Worm (Caenorhabditis elegans): Measurements from ENCODE around the gene srw-19.

DNA sequence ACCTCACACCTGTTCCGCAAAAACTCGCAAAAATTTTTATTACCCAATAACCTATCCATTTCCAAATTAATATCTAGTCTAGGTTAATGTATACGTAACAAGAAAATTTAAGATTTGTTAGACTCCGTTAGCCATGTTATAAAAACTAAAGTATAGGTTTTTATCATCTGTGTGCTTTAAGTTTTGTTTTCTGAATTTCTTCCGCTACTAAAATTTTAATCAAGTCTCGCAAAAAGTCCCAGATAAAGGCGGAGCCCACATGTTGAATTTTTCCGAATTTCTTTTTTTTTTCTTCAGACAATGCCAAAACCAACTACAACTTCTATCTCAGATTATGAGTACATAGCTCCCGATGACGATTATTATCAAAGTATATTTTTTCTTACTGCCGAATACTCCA lies 49.0 kb downstream of the srw-19 start, which contains the start of gene srw-13:
- TF ChIP-seq unc-62 (GFP tag; optimal IDR thresholded peaks at IDR 0.05) (no peak), snpc-4 (tag; optimal IDR thresholded peaks at IDR 0.05) (no peak), nhr-12 (tag; optimal IDR thresholded peaks at IDR 0.05) (no peak), skn-1 (tag; optimal IDR thresholded peaks at IDR 0.05) (no peak), fos-1 (tag; optimal IDR thresholded peaks at IDR 0.05) (no peak), nhr-28 (tag; optimal IDR thresholded peaks at IDR 0.05) (no peak), aly-2 (tag; optimal IDR thresholded peaks at IDR 0.05) (no peak), mdl-1 (tag; optimal IDR thresholded peaks at IDR 0.05) (no peak), zag-1 (tag; optimal IDR thresholded peaks at IDR 0.05) (no peak), fkh-10 (GFP tag; optimal IDR thresholded peaks at IDR 0.05) (no peak)
